Fruit fly (Drosophila melanogaster) whole organism, embryonic: ENCODE data around the gene Tmtc2.

Source experiments
- ATbp ChIP-seq: fragments of 200-800 bp; sonication (Bioruptor generic); optimal IDR thresholded peaks from 2 replicates; lab custom pipeline; 2017; ENCODE audit warnings: missing biosample characterization, mild to moderate bottlenecking, missing genetic modification characterization, missing genetic modification reagents
- Atf6 ChIP-seq: fragments of 200-800 bp; sonication (Bioruptor generic); IDR thresholded peaks from 2 replicates; pipeline ENCODE4 v1.3.6; 2022; ENCODE audit warnings: missing biosample characterization, missing genetic modification characterization
- Bdp1 ChIP-seq: fragments of 200-800 bp; sonication (Bioruptor generic); optimal IDR thresholded peaks from 3 replicates; lab custom pipeline; 2016; ENCODE audit warnings: missing biosample characterization, missing genetic modification characterization
- CG10321 ChIP-seq: fragments of 200-800 bp; sonication (Bioruptor generic); IDR thresholded peaks from 2 replicates; pipeline ENCODE4 v1.3.6; 2022; ENCODE audit warnings: missing biosample characterization, missing genetic modification characterization
- CG11504 ChIP-seq: fragments of 200-800 bp; sonication (Bioruptor generic); optimal IDR thresholded peaks from 3 replicates; lab custom pipeline; 2019; ENCODE audit warnings: missing biosample characterization, mild to moderate bottlenecking, missing genetic modification characterization, moderate library complexity
- CG1603 ChIP-seq: fragments of 200-800 bp; sonication (Bioruptor generic); optimal IDR thresholded peaks from 2 replicates; lab custom pipeline; 2019; ENCODE audit warnings: missing biosample characterization, mild to moderate bottlenecking, missing genetic modification characterization, moderate library complexity
- CG16779 ChIP-seq: fragments of 200-800 bp; sonication (Bioruptor generic); IDR thresholded peaks from 2 replicates; pipeline ENCODE4 v1.3.6; 2022; ENCODE audit warnings: missing biosample characterization, missing genetic modification characterization
- CG18476 ChIP-seq: fragments of 200-800 bp; sonication (Bioruptor generic); optimal IDR thresholded peaks from 2 replicates; lab custom pipeline; 2016; ENCODE audit warnings: missing biosample characterization, mild to moderate bottlenecking, missing genetic modification characterization
- CG18599 ChIP-seq: fragments of 200-800 bp; sonication (Bioruptor generic); optimal IDR thresholded peaks from 3 replicates; lab custom pipeline; 2017; ENCODE audit warnings: missing biosample characterization, missing genetic modification characterization, mild to moderate bottlenecking, moderate library complexity, missing genetic modification reagents
- CG2202 ChIP-seq: fragments of 200-800 bp; sonication (Bioruptor generic); optimal IDR thresholded peaks from 2 replicates; lab custom pipeline; 2018; ENCODE audit warnings: missing biosample characterization, mild to moderate bottlenecking, missing genetic modification characterization
- CG31388 ChIP-seq: fragments of 200-800 bp; sonication (Bioruptor generic); optimal IDR thresholded peaks from 2 replicates; lab custom pipeline; 2016; ENCODE audit warnings: missing biosample characterization, missing genetic modification characterization
- CG8478 ChIP-seq: fragments of >200 bp; optimal IDR thresholded peaks from 2 replicates; lab custom pipeline; 2018
- CG8944 ChIP-seq: fragments of 200-800 bp; sonication (Bioruptor generic); optimal IDR thresholded peaks from 3 replicates; lab custom pipeline; 2016; ENCODE audit warnings: missing biosample characterization, missing genetic modification characterization
- CG9797 ChIP-seq: fragments of 200-800 bp; sonication (Bioruptor generic); optimal IDR thresholded peaks from 3 replicates; lab custom pipeline; 2018; ENCODE audit warnings: missing biosample characterization, mild to moderate bottlenecking, missing genetic modification characterization
- CHES-1-like ChIP-seq: fragments of 200-800 bp; sonication (Bioruptor generic); optimal IDR thresholded peaks from 2 replicates; lab custom pipeline; 2016; ENCODE audit warnings: missing biosample characterization, missing genetic modification characterization
- Camta ChIP-seq: fragments of 200-800 bp; sonication (Bioruptor generic); optimal IDR thresholded peaks from 2 replicates; lab custom pipeline; 2016; ENCODE audit warnings: missing biosample characterization, missing genetic modification characterization
- CoRest ChIP-seq: fragments of 200-800 bp; sonication (Bioruptor generic); optimal IDR thresholded peaks from 3 replicates; lab custom pipeline; 2018; ENCODE audit warnings: missing biosample characterization, mild to moderate bottlenecking, missing genetic modification characterization, moderate library complexity
- Dbx ChIP-seq: fragments of 200-800 bp; sonication (Bioruptor generic); IDR thresholded peaks from 3 replicates; pipeline ENCODE4 v1.3.6; 2022; ENCODE audit warnings: missing biosample characterization, missing genetic modification characterization
- Dek ChIP-seq: fragments of 200-800 bp; sonication (Bioruptor generic); optimal IDR thresholded peaks from 3 replicates; lab custom pipeline; 2019; ENCODE audit warnings: missing biosample characterization, mild to moderate bottlenecking, missing genetic modification characterization, moderate library complexity
- E2f1 ChIP-seq: fragments of 200-800 bp; sonication (Bioruptor generic); IDR thresholded peaks from 2 replicates; pipeline ENCODE4 v1.3.6; 2022; ENCODE audit warnings: missing biosample characterization, missing genetic modification characterization
- H15 ChIP-seq: fragments of 200-800 bp; sonication (Bioruptor generic); IDR thresholded peaks from 3 replicates; pipeline ENCODE4 v1.3.6; 2022; ENCODE audit warnings: missing biosample characterization, missing genetic modification characterization
- HLH3B ChIP-seq: fragments of 200-800 bp; sonication (Bioruptor generic); IDR thresholded peaks from 2 replicates; pipeline ENCODE4 v1.3.6; 2022; ENCODE audit warnings: missing biosample characterization, missing genetic modification characterization
- HmgD ChIP-seq: fragments of 200-800 bp; sonication (Bioruptor generic); optimal IDR thresholded peaks from 3 replicates; lab custom pipeline; 2016; ENCODE audit warnings: missing biosample characterization, missing genetic modification characterization
- Hsf ChIP-seq: fragments of 200-800 bp; sonication (Bioruptor generic); optimal IDR thresholded peaks from 3 replicates; lab custom pipeline; 2016; ENCODE audit warnings: missing biosample characterization, missing genetic modification characterization
- NC2α ChIP-seq: fragments of 200-800 bp; sonication (Bioruptor generic); optimal IDR thresholded peaks from 2 replicates; lab custom pipeline; 2016; ENCODE audit warnings: missing biosample characterization, missing genetic modification characterization
- NC2β ChIP-seq: fragments of 200-800 bp; sonication (Bioruptor generic); optimal IDR thresholded peaks from 2 replicates; lab custom pipeline; 2016; ENCODE audit warnings: missing biosample characterization, missing genetic modification characterization
- Oaz ChIP-seq: fragments of 200-800 bp; sonication (Bioruptor generic); IDR thresholded peaks from 2 replicates; pipeline ENCODE4 v1.3.6; 2022; ENCODE audit warnings: missing biosample characterization, missing genetic modification characterization
- Optix ChIP-seq: fragments of 200-800 bp; sonication (Bioruptor generic); IDR thresholded peaks from 3 replicates; pipeline ENCODE4 v1.3.6; 2022; ENCODE audit warnings: missing biosample characterization, missing genetic modification characterization
- Rx ChIP-seq: fragments of 200-800 bp; sonication (Bioruptor generic); IDR thresholded peaks from 2 replicates; pipeline ENCODE4 v1.3.6; 2022; ENCODE audit warnings: missing biosample characterization, missing genetic modification characterization
- Sox100B ChIP-seq: fragments of 200-800 bp; sonication (Bioruptor generic); optimal IDR thresholded peaks from 3 replicates; lab custom pipeline; 2018; ENCODE audit warnings: missing biosample characterization, mild to moderate bottlenecking, missing genetic modification characterization
- Vsx1 ChIP-seq: fragments of 200-800 bp; sonication (Bioruptor generic); optimal IDR thresholded peaks from 2 replicates; lab custom pipeline; 2017; ENCODE audit warnings: missing biosample characterization, mild to moderate bottlenecking, missing genetic modification characterization, missing genetic modification reagents
- YL-1 ChIP-seq: fragments of 200-800 bp; sonication (Bioruptor generic); optimal IDR thresholded peaks from 3 replicates; lab custom pipeline; 2017; ENCODE audit warnings: missing biosample characterization, mild to moderate bottlenecking, missing genetic modification characterization
- al ChIP-seq: fragments of 200-800 bp; sonication (Bioruptor generic); IDR thresholded peaks from 2 replicates; pipeline ENCODE4 v1.3.6; 2022; ENCODE audit warnings: missing biosample characterization, missing genetic modification characterization
- cad ChIP-seq: fragments of >200 bp; optimal IDR thresholded peaks from 2 replicates; lab custom pipeline; 2017; ENCODE audit warnings: missing biosample characterization, missing genetic modification characterization
- caup ChIP-seq: fragments of 200-800 bp; sonication (Bioruptor generic); optimal IDR thresholded peaks from 3 replicates; lab custom pipeline; 2017; ENCODE audit warnings: missing biosample characterization, mild to moderate bottlenecking, missing genetic modification characterization, moderate library complexity; ENCODE audit not compliant: severe bottlenecking
- ci ChIP-seq: fragments of 200-800 bp; sonication (Bioruptor generic); IDR thresholded peaks from 3 replicates; pipeline ENCODE4 v1.3.6; 2022; ENCODE audit warnings: missing biosample characterization, missing genetic modification characterization
- emc ChIP-seq: fragments of 200-800 bp; sonication (Bioruptor generic); optimal IDR thresholded peaks from 2 replicates; lab custom pipeline; 2016; ENCODE audit warnings: missing biosample characterization, missing genetic modification characterization
- fd102C ChIP-seq: fragments of 200-800 bp; sonication (Bioruptor generic); optimal IDR thresholded peaks from 2 replicates; lab custom pipeline; 2018; ENCODE audit warnings: missing biosample characterization, mild to moderate bottlenecking, missing genetic modification characterization, moderate library complexity
- fu2 ChIP-seq: fragments of 200-800 bp; sonication (Bioruptor generic); optimal IDR thresholded peaks from 2 replicates; lab custom pipeline; 2016; ENCODE audit warnings: missing biosample characterization, missing genetic modification characterization
- gcm2 ChIP-seq: fragments of 200-800 bp; sonication (Bioruptor generic); optimal IDR thresholded peaks from 2 replicates; lab custom pipeline; 2016; ENCODE audit warnings: missing biosample characterization, missing genetic modification characterization
- her ChIP-seq: fragments of 200-800 bp; sonication (Bioruptor generic); optimal IDR thresholded peaks from 2 replicates; lab custom pipeline; 2016; ENCODE audit warnings: missing biosample characterization, missing genetic modification characterization
- hkb ChIP-seq, 2 experiments: fragments of 200-800 bp in 1 of 2; fragments of >200 bp in 1 of 2; sonication (Bioruptor generic) in 1 of 2; IDR thresholded peaks in 1 of 2; optimal IDR thresholded peaks in 1 of 2; 2 replicates each; pipeline versions ENCODE4 v1.3.6 to Lab custom; 2017 to 2022; ENCODE audit warnings: missing biosample characterization in 1 of 2, missing genetic modification characterization in 1 of 2
- jing ChIP-seq: fragments of 200-800 bp; sonication (Bioruptor generic); optimal IDR thresholded peaks from 2 replicates; lab custom pipeline; 2018; ENCODE audit warnings: missing biosample characterization, mild to moderate bottlenecking, missing genetic modification characterization
- jumu ChIP-seq: fragments of 200-800 bp; sonication (Bioruptor generic); optimal IDR thresholded peaks from 3 replicates; lab custom pipeline; 2016; ENCODE audit warnings: missing biosample characterization, missing genetic modification characterization
- mam ChIP-seq: fragments of 200-800 bp; sonication (Bioruptor generic); optimal IDR thresholded peaks from 3 replicates; lab custom pipeline; 2016; ENCODE audit warnings: missing biosample characterization, missing genetic modification characterization
- onecut ChIP-seq: fragments of 200-800 bp; sonication (Bioruptor generic); IDR thresholded peaks from 2 replicates; pipeline ENCODE4 v1.3.6; 2022; ENCODE audit warnings: missing biosample characterization, missing genetic modification characterization
- sens ChIP-seq: fragments of 200-800 bp; sonication (Bioruptor generic); peaks from one replicate; lab custom pipeline; 2016; ENCODE audit warnings: missing biosample characterization, missing genetic modification characterization
- sna ChIP-seq: fragments of 200-800 bp; sonication (Bioruptor generic); IDR thresholded peaks from 2 replicates; pipeline ENCODE4 v1.3.6; 2022; ENCODE audit warnings: missing biosample characterization, missing genetic modification characterization; ENCODE audit not compliant: partially characterized antibody
- trem ChIP-seq: fragments of 200-800 bp; optimal IDR thresholded peaks from 3 replicates; lab custom pipeline; 2019; ENCODE audit warnings: missing biosample characterization, mild to moderate bottlenecking, missing genetic modification characterization, moderate library complexity
- unc-4 ChIP-seq: fragments of 200-800 bp; sonication (Bioruptor generic); IDR thresholded peaks from 2 replicates; pipeline ENCODE4 v1.3.6; 2022; ENCODE audit warnings: missing biosample characterization, missing genetic modification characterization; ENCODE audit not compliant: partially characterized antibody
- vnd ChIP-seq: fragments of 200-800 bp; sonication (Bioruptor generic); IDR thresholded peaks from 3 replicates; pipeline ENCODE4 v1.3.6; 2022; ENCODE audit warnings: missing biosample characterization, missing genetic modification characterization; ENCODE audit not compliant: partially characterized antibody
- vvl ChIP-seq: fragments of 200-800 bp; sonication (Bioruptor generic); IDR thresholded peaks from 2 replicates; pipeline ENCODE4 v1.3.6; 2022; ENCODE audit warnings: missing biosample characterization, missing genetic modification characterization

Gene Tmtc2

dm6 chr2L:889799-890198, 32.8 kb upstream of the Tmtc2 start (continued):
- TF ChIP-seq Hsf (GFP tag; lab: Kevin White, UChicago) (peak; percentile 25), HLH3B (GFP tag; lab: Robert Waterston, UW) (peak; percentile 44; the same call in 1 of the 2 replicates), sens (GFP tag; lab: Kevin White, UChicago) (peak; percentile 33), HmgD (GFP tag; lab: Kevin White, UChicago) (no peak), Camta (GFP tag; lab: Kevin White, UChicago) (no peak), jumu (GFP tag; lab: Kevin White, UChicago) (no peak), Optix (GFP tag; lab: Robert Waterston, UW) (0 out of 3 replicates have a peak, but pooled peaks have one; percentile 53), fu2 (no peak), vvl (GFP tag; lab: Robert Waterston, UW) (peak; percentile 35; the same call in 1 of the 2 replicates), fd102C (GFP tag; lab: Kevin White, UChicago) (no peak), CG11504 (tag; lab: Kevin White, UChicago) (peak; percentile 3), emc (GFP tag; lab: Kevin White, UChicago) (no peak), E2f1 (GFP tag; lab: Robert Waterston, UW) (peak; percentile 38; the same call in 1 of the 2 replicates), Atf6 (peak; percentile 54; the same call in 1 of the 2 replicates), trem (tag; lab: Kevin White, UChicago) (no peak), CG18476 (GFP tag; lab: Kevin White, UChicago) (no peak), vnd (GFP tag; lab: Robert Waterston, UW) (no peak), Rx (GFP tag; lab: Robert Waterston, UW) (0 out of 2 replicates have a peak, but pooled peaks have one; percentile 30), Oaz (peak; percentile 70), al (no peak), Dbx (GFP tag; lab: Robert Waterston, UW) (0 out of 3 replicates have a peak, but pooled peaks have one; percentile 34), Vsx1 (GFP tag; lab: Kevin White, UChicago) (no peak), ci (peak; percentile 80), CG10321 (GFP tag; lab: Robert Waterston, UW) (no peak), CG9797 (GFP tag; lab: Kevin White, UChicago) (no peak), H15 (GFP tag; lab: Robert Waterston, UW) (peak; percentile 35; the same call in 1 of the 3 replicates), mam (GFP tag; lab: Kevin White, UChicago) (peak; percentile 25), CG8944 (GFP tag; lab: Kevin White, UChicago) (no peak), CG2202 (no peak), Bdp1 (no peak), YL-1 (no peak), onecut (no peak), jing (GFP tag; lab: Kevin White, UChicago) (no peak), NC2α (GFP tag; lab: Kevin White, UChicago) (no peak), Sox100B (no peak), CG16779 (no peak), CG8478 (lab: Kevin White, UChicago) (no peak), CG18599 (peak; percentile 40), cad (GFP tag; lab: Kevin White, UChicago) (no peak), CHES-1-like (GFP tag; lab: Kevin White, UChicago) (no peak), CoRest (tag; lab: Kevin White, UChicago) (peak; percentile 26), CG31388 (no peak), NC2β (GFP tag; lab: Kevin White, UChicago) (no peak), sna (no peak), gcm2 (GFP tag; lab: Kevin White, UChicago) (no peak), her (no peak), unc-4 (GFP tag; lab: Robert Waterston, UW) (no peak), Dek (tag; lab: Kevin White, UChicago) (no peak), hkb (optimal IDR thresholded peaks at IDR 0.05; lab: Kevin White, UChicago) (no peak), hkb (GFP tag; IDR thresholded peaks at IDR 0.05; lab: Robert Waterston, UW) (no peak), CG1603 (tag; lab: Kevin White, UChicago) (peak; percentile 79), ATbp (GFP tag; lab: Kevin White, UChicago) (peak; percentile 36), caup (GFP tag; lab: Kevin White, UChicago) (no peak)
